Worm (Caenorhabditis elegans) whole organism, L4 larva: ENCODE measurements around the gene T04B8.1.
A peak's percentile ranks its signal among the peaks of the same experiment; 100 is the strongest.

ENCODE experiments used
- F10B5.3 ChIP-seq: sonication (generic microtip); optimal IDR thresholded peaks from 2 replicates; lab custom pipeline; 2016; ENCODE audit warnings: mild to moderate bottlenecking, missing genetic modification characterization, missing compliant biosample characterization
- F37D6.2 ChIP-seq: sonication (generic microtip); optimal IDR thresholded peaks from 2 replicates; lab custom pipeline; 2016; ENCODE audit warnings: mild to moderate bottlenecking, missing genetic modification characterization, missing compliant biosample characterization
- Y48G9A.11 ChIP-seq: fragments of 200-800 bp; sonication (Bioruptor generic); IDR thresholded peaks from 2 replicates; pipeline ENCODE4 v1.3.6; 2022; ENCODE audit warnings: missing genetic modification reagents, missing genetic modification characterization, missing compliant biosample characterization
- aha-1 ChIP-seq: fragments of 150-350 bp; peaks from one replicate; lab custom pipeline; 2014; ENCODE audit warnings: missing biosample characterization, missing genetic modification characterization
- ceh-62 ChIP-seq: sonication (generic microtip); optimal IDR thresholded peaks from 2 replicates; lab custom pipeline; 2017; ENCODE audit warnings: missing biosample characterization, missing genetic modification characterization
- daf-19 ChIP-seq: fragments of 200-800 bp; sonication (Bioruptor generic); conservative IDR thresholded peaks from 2 replicates; pipeline ENCODE4 v1.3.6; 2022; ENCODE audit warnings: missing genetic modification characterization, missing compliant biosample characterization
- daf-8 ChIP-seq: fragments of 200-800 bp; sonication (Bioruptor generic); IDR thresholded peaks from 2 replicates; pipeline ENCODE4 v1.3.6; 2022; ENCODE audit warnings: missing genetic modification characterization, missing compliant biosample characterization
- dve-1 ChIP-seq: sonication (generic microtip); optimal IDR thresholded peaks from 2 replicates; lab custom pipeline; 2017; ENCODE audit warnings: antibody characterized with exemption, mild to moderate bottlenecking, missing genetic modification characterization, missing compliant biosample characterization; ENCODE audit not compliant: insufficient read depth
- egl-27 ChIP-seq: sonication (generic microtip); optimal IDR thresholded peaks from 3 replicates; lab custom pipeline; 2017; ENCODE audit warnings: missing biosample characterization, missing genetic modification reagents, missing genetic modification characterization
- fkh-10 ChIP-seq: fragments of 150-350 bp; optimal IDR thresholded peaks from 2 replicates; lab custom pipeline; 2014; ENCODE audit warnings: missing biosample characterization, missing genetic modification reagents, missing genetic modification characterization
- jun-1 ChIP-seq: fragments of 150-350 bp; optimal IDR thresholded peaks from 2 replicates; lab custom pipeline; 2014; ENCODE audit warnings: missing biosample characterization, missing genetic modification reagents, missing genetic modification characterization
- lin-15B ChIP-seq: fragments of 150-350 bp; sonication (generic microtip); optimal IDR thresholded peaks from 3 replicates; lab custom pipeline; 2014; ENCODE audit warnings: missing biosample characterization, missing genetic modification characterization
- lin-38 ChIP-seq: fragments of 200-800 bp; sonication (Bioruptor generic); IDR thresholded peaks from 2 replicates; pipeline ENCODE4 v1.3.6; 2022; ENCODE audit warnings: missing genetic modification reagents, missing genetic modification characterization, missing compliant biosample characterization
- lir-3 ChIP-seq: sonication (generic microtip); optimal IDR thresholded peaks from 2 replicates; lab custom pipeline; 2016; ENCODE audit warnings: mild to moderate bottlenecking, missing genetic modification characterization, missing compliant biosample characterization
- madf-5 ChIP-seq, 2 experiments: fragments of 200-800 bp; sonication (Bioruptor generic); IDR thresholded peaks; 2 replicates each; pipeline ENCODE4 v1.3.6; 2022; ENCODE audit warnings: missing compliant biosample characterization in 2 of 2, missing genetic modification characterization in 2 of 2
- madf-9 ChIP-seq: fragments of 200-800 bp; sonication (Bioruptor generic); conservative IDR thresholded peaks from 2 replicates; pipeline ENCODE4 v1.3.6; 2022; ENCODE audit warnings: missing genetic modification reagents, missing genetic modification characterization, missing compliant biosample characterization
- mdt-29 ChIP-seq: fragments of 200-800 bp; sonication (Bioruptor generic); IDR thresholded peaks from 2 replicates; pipeline ENCODE4 v1.3.6; 2022; ENCODE audit warnings: missing genetic modification reagents, missing genetic modification characterization, missing compliant biosample characterization
- mep-1 ChIP-seq: fragments of 150-350 bp; sonication (generic microtip); optimal IDR thresholded peaks from 3 replicates; lab custom pipeline; 2014; ENCODE audit warnings: missing biosample characterization, missing genetic modification characterization
- mes-2 ChIP-seq: sonication (generic microtip); optimal IDR thresholded peaks from 2 replicates; lab custom pipeline; 2016; ENCODE audit warnings: missing genotype, mild to moderate bottlenecking, missing genetic modification characterization, missing compliant biosample characterization; ENCODE audit not compliant: poor library complexity, severe bottlenecking
- mxl-2 ChIP-seq: fragments of 200-800 bp; sonication (Bioruptor generic); conservative IDR thresholded peaks from 2 replicates; pipeline ENCODE4 v1.3.6; 2022; ENCODE audit warnings: missing genetic modification reagents, missing genetic modification characterization, missing compliant biosample characterization
- nhr-10 ChIP-seq: fragments of 150-350 bp; optimal IDR thresholded peaks from 2 replicates; lab custom pipeline; 2014; ENCODE audit warnings: missing biosample characterization, missing genetic modification characterization
- nhr-11 ChIP-seq: fragments of 150-350 bp; optimal IDR thresholded peaks from 2 replicates; lab custom pipeline; 2014; ENCODE audit warnings: missing biosample characterization, missing genetic modification characterization
- nhr-28 ChIP-seq: fragments of 150-350 bp; optimal IDR thresholded peaks from 2 replicates; lab custom pipeline; 2014; ENCODE audit warnings: missing biosample characterization, missing genetic modification characterization
- nhr-48 ChIP-seq: sonication (generic microtip); optimal IDR thresholded peaks from 2 replicates; lab custom pipeline; 2016; ENCODE audit warnings: mild to moderate bottlenecking, missing genetic modification characterization, missing compliant biosample characterization
- nhr-77 ChIP-seq: fragments of 150-350 bp; optimal IDR thresholded peaks from 2 replicates; lab custom pipeline; 2014; ENCODE audit warnings: missing biosample characterization, missing genetic modification characterization
- saeg-2 ChIP-seq: fragments of 200-800 bp; sonication (Bioruptor generic); IDR thresholded peaks from 2 replicates; pipeline ENCODE4 v1.3.6; 2022; ENCODE audit warnings: missing genetic modification reagents, missing genetic modification characterization, missing compliant biosample characterization
- snpc-1.2 ChIP-seq: fragments of 200-800 bp; sonication (Bioruptor generic); IDR thresholded peaks from 2 replicates; pipeline ENCODE4 v1.3.6; 2022; ENCODE audit warnings: missing genetic modification reagents, missing genetic modification characterization, missing compliant biosample characterization
- unc-62 ChIP-seq, 3 experiments: fragments of 150-350 bp in 1 of 3; sonication (generic microtip); optimal IDR thresholded peaks in 2 of 3; peaks in 1 of 3; 1 replicate in 1 of 3; 2 replicates in 2 of 3; lab custom pipeline; 2014 to 2017; ENCODE audit warnings: missing biosample characterization in 3 of 3, missing genetic modification characterization in 3 of 3, missing genetic modification reagents in 3 of 3, missing genotype in 1 of 3
- zfp-2 ChIP-seq: sonication (generic microtip); optimal IDR thresholded peaks from 2 replicates; lab custom pipeline; 2016; ENCODE audit warnings: mild to moderate bottlenecking, missing genetic modification characterization, missing compliant biosample characterization

T04B8.1 gene

ce11 chrII:643733-644132 is 9.6 kb downstream of the T04B8.1 start:
- no peak for TF ChIP-seq jun-1 (tag; lab: Kevin White, UChicago)
- TF ChIP-seq madf-9 (GFP tag; lab: Robert Waterston, UW), result no peak
- TF ChIP-seq ceh-62 (tag; lab: Kevin White, UChicago), result no peak
- TF ChIP-seq nhr-77, result no peak
- no peak for TF ChIP-seq zfp-2 (tag; lab: Kevin White, UChicago)
- no peak for TF ChIP-seq Y48G9A.11
- no peak for TF ChIP-seq nhr-11 (tag; lab: Kevin White, UChicago)
- no peak for TF ChIP-seq saeg-2 (GFP tag; lab: Robert Waterston, UW)
- TF ChIP-seq mep-1, result no peak

- peak; percentile 32 for TF ChIP-seq mes-2 (tag; lab: Kevin White, UChicago)
- TF ChIP-seq dve-1 (tag; lab: Kevin White, UChicago), result no peak
- TF ChIP-seq aha-1 (tag; lab: Kevin White, UChicago), result peak; percentile 24
- TF ChIP-seq egl-27 (tag; lab: Kevin White, UChicago), result no peak
- no peak for TF ChIP-seq lir-3 (tag; lab: Kevin White, UChicago)
- TF ChIP-seq lin-38 (GFP tag; lab: Robert Waterston, UW), result peak; percentile 46
- TF ChIP-seq mdt-29 (GFP tag; lab: Robert Waterston, UW), result no peak
- no peak for TF ChIP-seq daf-8 (GFP tag; lab: Robert Waterston, UW)
Measured at ce11 chrII:650321-651005, 16.4 kb downstream of the T04B8.1 start, which contains the start of the genes K07E8.7 and frpr-14. Gene K07E8.7, minus strand, starts transcription at chrII:650367. Gene frpr-14, plus strand, starts transcription at chrII:650955.

DNA sequence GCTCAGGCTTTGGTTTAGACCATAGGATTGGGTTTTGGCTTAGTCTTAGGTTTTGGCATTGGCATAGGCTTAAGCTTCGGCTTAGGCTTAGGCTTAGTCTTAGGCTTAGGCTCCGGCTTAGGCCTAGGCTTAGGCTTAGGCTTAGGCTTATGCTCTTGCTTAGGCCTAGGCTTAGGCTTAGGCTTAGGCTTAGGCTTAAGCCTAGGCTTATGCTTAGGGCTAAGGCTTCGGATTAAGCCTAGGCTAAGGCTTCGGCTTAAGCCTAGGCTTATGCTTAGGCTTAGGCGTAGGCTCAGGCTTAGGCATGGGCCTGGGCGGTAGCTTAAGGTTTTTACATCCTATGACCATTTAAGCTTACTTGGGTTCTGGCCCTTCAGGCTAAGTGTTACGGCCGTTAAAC is 17.2 kb downstream of the T04B8.1 start:
- TF ChIP-seq unc-62 (GFP tag; optimal IDR thresholded peaks at IDR 0.05 in 1 of 2; lab: Kevin White, UChicago) (peak in 1 of 2 experiments; percentile 12), unc-62 (tag; optimal IDR thresholded peaks at IDR 0.05; lab: Kevin White, UChicago) (no peak), snpc-1.2 (GFP tag; lab: Robert Waterston, UW) (no peak)

DNA sequence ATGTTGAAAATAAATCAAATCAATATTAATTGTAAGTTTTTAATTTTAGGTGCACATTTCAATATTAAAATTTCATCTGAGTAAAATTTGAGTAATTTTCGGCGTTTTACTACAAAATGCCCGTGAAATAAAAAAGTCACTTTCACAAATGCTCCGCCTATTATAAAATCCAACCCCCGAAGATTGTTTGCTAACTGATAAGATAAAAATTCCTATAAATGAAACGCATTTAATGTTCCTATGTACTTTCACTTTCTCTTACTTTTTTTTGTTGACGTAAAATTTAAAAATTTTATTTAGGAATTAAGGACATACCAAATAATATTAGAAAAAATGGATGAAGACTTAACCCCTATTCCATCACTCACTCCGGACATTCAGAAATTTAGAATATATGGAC is 24.3 kb downstream of the T04B8.1 start, which contains the start of gene sdz-24:
TSS of gene sdz-24 (plus strand) at position 301 of the 400 bp plus-strand sequence.
- TF ChIP-seq daf-19 (GFP tag; lab: Robert Waterston, UW), result no peak
- TF ChIP-seq fkh-10, result no peak
- TF ChIP-seq mxl-2 (GFP tag; lab: Robert Waterston, UW), result no peak
- no peak for TF ChIP-seq nhr-28 (tag; lab: Kevin White, UChicago)
- TF ChIP-seq Y48G9A.11, result no peak
- no peak for TF ChIP-seq lin-15B (tag; lab: Kevin White, UChicago)
- TF ChIP-seq madf-5 (GFP tag; IDR thresholded peaks at IDR 0.05; lab: Robert Waterston, UW), result no peak
- TF ChIP-seq F10B5.3 (tag; lab: Kevin White, UChicago), result no peak
- TF ChIP-seq madf-9 (GFP tag; lab: Robert Waterston, UW), result no peak
- no peak for TF ChIP-seq aha-1 (tag; lab: Kevin White, UChicago)
- no peak for TF ChIP-seq nhr-11 (tag; lab: Kevin White, UChicago)
- TF ChIP-seq F37D6.2, result no peak

DNA sequence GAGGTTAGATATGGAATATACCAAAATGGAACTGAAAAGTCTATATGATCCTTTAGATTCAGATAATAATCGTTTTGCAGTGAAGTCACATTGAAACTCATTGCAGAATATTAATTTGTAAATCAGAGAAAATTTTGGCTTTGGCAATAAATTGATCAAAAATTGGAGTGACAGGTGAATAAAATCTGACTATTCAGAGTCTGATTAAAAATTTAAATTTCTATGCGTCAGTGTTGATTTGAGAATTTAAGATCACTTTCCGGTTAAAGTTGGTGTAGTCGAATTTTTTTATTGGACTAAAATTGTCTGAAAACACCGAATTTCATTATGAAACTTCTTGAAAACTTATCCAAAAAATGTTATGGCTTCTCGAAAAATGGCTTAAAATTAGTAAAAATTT is 27.6 kb downstream of the T04B8.1 start, which contains the start of gene sri-45:
TSS of gene sri-45 (minus strand) at position 101 of the 400 bp plus-strand sequence.
- TF ChIP-seq aha-1 (tag; lab: Kevin White, UChicago), result peak; percentile 36
- no peak for TF ChIP-seq nhr-10 (tag; lab: Kevin White, UChicago)

- TF ChIP-seq nhr-48 (tag; lab: Kevin White, UChicago) (no peak), unc-62 (GFP tag; optimal IDR thresholded peaks at IDR 0.05 in 1 of 2; lab: Kevin White, UChicago) (peak in 1 of 2 experiments; percentile 68), unc-62 (tag; optimal IDR thresholded peaks at IDR 0.05; lab: Kevin White, UChicago) (no peak)
Measured at ce11 chrII:667864-668263, 33.8 kb downstream of the T04B8.1 start.
